Fruit fly (Drosophila melanogaster): Measurements from ENCODE around the gene Gr98d.

DNA sequence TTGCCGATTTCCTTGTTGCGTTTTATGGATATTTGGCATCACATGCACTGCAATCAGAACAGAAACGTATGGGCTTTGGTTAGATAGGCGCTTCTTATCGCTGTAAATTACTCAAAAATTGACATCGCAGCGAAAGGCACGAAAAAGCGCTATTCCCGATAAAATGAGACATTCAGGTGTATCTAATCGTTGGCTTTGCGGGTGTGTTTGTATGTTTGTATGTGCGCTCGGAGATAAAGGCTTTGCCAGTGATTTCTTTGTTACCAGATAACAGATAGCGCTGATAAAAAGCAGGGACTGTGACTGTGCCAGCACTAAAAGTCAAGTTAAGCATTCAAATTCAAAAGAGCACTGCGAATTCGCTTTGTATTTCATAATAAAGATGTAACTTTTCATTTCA, 22.7 kb downstream of the Gr98d start:
- TF ChIP-seq salr (GFP tag; optimal IDR thresholded peaks at IDR 0.05) (no peak), Sox15 (GFP tag; optimal IDR thresholded peaks at IDR 0.05) (no peak), CG8119 (GFP tag; IDR thresholded peaks at IDR 0.05) (no peak), ss (GFP tag; optimal IDR thresholded peaks at IDR 0.05) (no peak), fd85E (GFP tag; optimal IDR thresholded peaks at IDR 0.05) (no peak), Met (GFP tag; optimal IDR thresholded peaks at IDR 0.05) (no peak), CG6854 (GFP tag; optimal IDR thresholded peaks at IDR 0.05) (no peak), fkh (GFP tag; optimal IDR thresholded peaks at IDR 0.05) (no peak), CG16779 (tag; optimal IDR thresholded peaks at IDR 0.05) (no peak)

All from whole organism, prepupa.